Worm (Caenorhabditis elegans) whole organism, L3 larva: ENCODE measurements around the gene F42A9.3.

Source experiments
- R02D3.7 ChIP-seq: fragments of 150-350 bp; optimal IDR thresholded peaks from 2 replicates; lab custom pipeline; 2014; ENCODE audit warnings: missing biosample characterization, missing genetic modification characterization
- ZK546.5 ChIP-seq: sonication (generic microtip); optimal IDR thresholded peaks from 2 replicates; lab custom pipeline; 2017; ENCODE audit warnings: missing biosample characterization, missing genetic modification characterization
- aly-2 ChIP-seq: fragments of 150-350 bp; optimal IDR thresholded peaks from 2 replicates; lab custom pipeline; 2014; ENCODE audit warnings: missing biosample characterization, missing genetic modification characterization
- ama-1 ChIP-seq: fragments of 150-350 bp; optimal IDR thresholded peaks from 2 replicates; lab custom pipeline; 2018
- ceh-16 ChIP-seq: sonication (generic microtip); optimal IDR thresholded peaks from 2 replicates; lab custom pipeline; 2017; ENCODE audit warnings: missing biosample characterization, missing genetic modification characterization
- ceh-28 ChIP-seq: fragments of 150-350 bp; optimal IDR thresholded peaks from 2 replicates; lab custom pipeline; 2014; ENCODE audit warnings: missing biosample characterization, missing genetic modification reagents, missing genetic modification characterization
- ceh-82 ChIP-seq: fragments of 150-350 bp; optimal IDR thresholded peaks from 2 replicates; lab custom pipeline; 2014; ENCODE audit warnings: missing biosample characterization, missing genetic modification characterization
- ceh-9 ChIP-seq: sonication (generic microtip); optimal IDR thresholded peaks from 2 replicates; lab custom pipeline; 2018; ENCODE audit warnings: missing biosample characterization, missing genetic modification characterization
- daf-12 ChIP-seq: fragments of 150-350 bp; optimal IDR thresholded peaks from 2 replicates; lab custom pipeline; 2014; ENCODE audit warnings: missing biosample characterization, missing genetic modification reagents, missing genetic modification characterization
- egl-27 ChIP-seq: sonication (generic microtip); optimal IDR thresholded peaks from 4 replicates; lab custom pipeline; 2017; ENCODE audit warnings: missing biosample characterization, missing genetic modification reagents, missing genetic modification characterization
- elt-1 ChIP-seq: fragments of 150-350 bp; optimal IDR thresholded peaks from 2 replicates; lab custom pipeline; 2014; ENCODE audit warnings: missing biosample characterization, missing genetic modification characterization
- elt-2 ChIP-seq: sonication (generic microtip); optimal IDR thresholded peaks from 2 replicates; lab custom pipeline; 2016; ENCODE audit warnings: missing genetic modification reagents, mild to moderate bottlenecking, missing genetic modification characterization, missing compliant biosample characterization
- elt-3 ChIP-seq, 3 experiments: fragments of 150-350 bp in 1 of 3; sonication (generic microtip) in 2 of 3; optimal IDR thresholded peaks; 2 replicates in 2 of 3; 4 replicates in 1 of 3; lab custom pipeline; 2014 to 2017; ENCODE audit warnings: missing biosample characterization in 3 of 3, missing genetic modification characterization in 3 of 3
- eor-1 ChIP-seq, 2 experiments: fragments of 150-350 bp; optimal IDR thresholded peaks; 2 replicates each; lab custom pipeline; 2014 to 2018; ENCODE audit warnings: missing biosample characterization in 2 of 2, missing genetic modification characterization in 2 of 2
- fkh-10 ChIP-seq: sonication (generic microtip); optimal IDR thresholded peaks from 2 replicates; lab custom pipeline; 2017; ENCODE audit warnings: missing biosample characterization, missing genetic modification reagents, missing genetic modification characterization
- fos-1 ChIP-seq: fragments of 150-350 bp; optimal IDR thresholded peaks from 2 replicates; lab custom pipeline; 2014; ENCODE audit warnings: missing biosample characterization, missing genetic modification characterization
- hmg-11 ChIP-seq: sonication (generic microtip); optimal IDR thresholded peaks from 2 replicates; lab custom pipeline; 2016; ENCODE audit warnings: missing genetic modification characterization, missing compliant biosample characterization
- jun-1 ChIP-seq: fragments of 150-350 bp; optimal IDR thresholded peaks from 2 replicates; lab custom pipeline; 2014; ENCODE audit warnings: missing biosample characterization, missing genetic modification reagents, missing genetic modification characterization
- lin-15B ChIP-seq: fragments of 150-350 bp; optimal IDR thresholded peaks from 2 replicates; lab custom pipeline; 2014; ENCODE audit warnings: missing biosample characterization, missing genetic modification characterization
- lin-39 ChIP-seq: fragments of 150-350 bp; optimal IDR thresholded peaks from 2 replicates; lab custom pipeline; 2018; ENCODE audit warnings: missing biosample characterization, missing genetic modification reagents, missing genetic modification characterization
- lsy-12 ChIP-seq: sonication (generic microtip); optimal IDR thresholded peaks from 2 replicates; lab custom pipeline; 2016; ENCODE audit warnings: mild to moderate bottlenecking, missing genetic modification characterization, missing compliant biosample characterization
- mdl-1 ChIP-seq: fragments of 150-350 bp; optimal IDR thresholded peaks from 2 replicates; lab custom pipeline; 2014; ENCODE audit warnings: missing biosample characterization, missing genetic modification characterization
- mml-1 ChIP-seq: fragments of 150-350 bp; sonication (generic microtip); optimal IDR thresholded peaks from 3 replicates; lab custom pipeline; 2014; ENCODE audit warnings: missing biosample characterization, missing genetic modification characterization
- nfya-1 ChIP-seq: sonication (generic microtip); optimal IDR thresholded peaks from 2 replicates; lab custom pipeline; 2017; ENCODE audit warnings: missing genetic modification characterization, mild to moderate bottlenecking, missing compliant biosample characterization, antibody characterized with exemption, moderate library complexity; ENCODE audit not compliant: insufficient read depth
- nhr-11 ChIP-seq: fragments of 150-350 bp; optimal IDR thresholded peaks from 2 replicates; lab custom pipeline; 2014; ENCODE audit warnings: missing biosample characterization, missing genetic modification characterization
- nhr-12 ChIP-seq: fragments of 150-350 bp; optimal IDR thresholded peaks from 2 replicates; lab custom pipeline; 2014; ENCODE audit warnings: missing biosample characterization, missing genetic modification characterization
- nhr-23 ChIP-seq: fragments of 150-350 bp; optimal IDR thresholded peaks from 2 replicates; lab custom pipeline; 2014; ENCODE audit warnings: missing biosample characterization, missing genetic modification reagents, missing genetic modification characterization
- nhr-237 ChIP-seq: fragments of 150-350 bp; optimal IDR thresholded peaks from 2 replicates; lab custom pipeline; 2014; ENCODE audit warnings: missing biosample characterization, missing genetic modification characterization
- nhr-25 ChIP-seq: sonication (generic microtip); optimal IDR thresholded peaks from 2 replicates; lab custom pipeline; 2017; ENCODE audit warnings: missing biosample characterization, missing genetic modification characterization
- nhr-28 ChIP-seq: fragments of 150-350 bp; optimal IDR thresholded peaks from 2 replicates; lab custom pipeline; 2014; ENCODE audit warnings: missing biosample characterization, missing genetic modification characterization
- nhr-43 ChIP-seq: sonication (generic microtip); optimal IDR thresholded peaks from 2 replicates; lab custom pipeline; 2016; ENCODE audit warnings: mild to moderate bottlenecking, missing genetic modification characterization, missing compliant biosample characterization; ENCODE audit not compliant: poor library complexity, severe bottlenecking
- nhr-67 ChIP-seq: fragments of 150-350 bp; optimal IDR thresholded peaks from 2 replicates; lab custom pipeline; 2014; ENCODE audit warnings: missing biosample characterization, missing genetic modification characterization
- nhr-76 ChIP-seq: fragments of 150-350 bp; sonication (generic microtip); optimal IDR thresholded peaks from 5 replicates; lab custom pipeline; 2014; ENCODE audit warnings: missing biosample characterization, missing genetic modification characterization
- nhr-77 ChIP-seq: fragments of 150-350 bp; optimal IDR thresholded peaks from 2 replicates; lab custom pipeline; 2014; ENCODE audit warnings: missing biosample characterization, missing genetic modification characterization
- pha-4 ChIP-seq: fragments of 150-350 bp; optimal IDR thresholded peaks from 2 replicates; lab custom pipeline; 2014; ENCODE audit warnings: missing biosample characterization, missing genetic modification reagents, missing genetic modification characterization
- pqm-1 ChIP-seq: fragments of 150-350 bp; optimal IDR thresholded peaks from 2 replicates; lab custom pipeline; 2017; ENCODE audit warnings: missing biosample characterization, missing genetic modification characterization, inconsistent platforms
- skn-1 ChIP-seq: fragments of 150-350 bp; optimal IDR thresholded peaks from 2 replicates; lab custom pipeline; 2014; ENCODE audit warnings: missing biosample characterization, missing genetic modification characterization
- tbx-2 ChIP-seq: sonication (generic microtip); optimal IDR thresholded peaks from 2 replicates; lab custom pipeline; 2016; ENCODE audit warnings: mild to moderate bottlenecking, missing genetic modification characterization, missing compliant biosample characterization
- unc-39 ChIP-seq: sonication (generic microtip); optimal IDR thresholded peaks from 4 replicates; lab custom pipeline; 2017; ENCODE audit warnings: missing biosample characterization, missing genetic modification characterization
- unc-62 ChIP-seq: fragments of 150-350 bp; sonication (generic microtip); optimal IDR thresholded peaks from 4 replicates; lab custom pipeline; 2014; ENCODE audit warnings: missing biosample characterization, missing genetic modification reagents, missing genetic modification characterization
- ztf-11 ChIP-seq: fragments of 150-350 bp; optimal IDR thresholded peaks from 2 replicates; lab custom pipeline; 2014; ENCODE audit warnings: missing biosample characterization, missing genetic modification characterization
- ztf-4 ChIP-seq: fragments of 150-350 bp; optimal IDR thresholded peaks from 2 replicates; lab custom pipeline; 2014; ENCODE audit warnings: missing biosample characterization, missing genetic modification characterization

F42A9.3 gene

DNA sequence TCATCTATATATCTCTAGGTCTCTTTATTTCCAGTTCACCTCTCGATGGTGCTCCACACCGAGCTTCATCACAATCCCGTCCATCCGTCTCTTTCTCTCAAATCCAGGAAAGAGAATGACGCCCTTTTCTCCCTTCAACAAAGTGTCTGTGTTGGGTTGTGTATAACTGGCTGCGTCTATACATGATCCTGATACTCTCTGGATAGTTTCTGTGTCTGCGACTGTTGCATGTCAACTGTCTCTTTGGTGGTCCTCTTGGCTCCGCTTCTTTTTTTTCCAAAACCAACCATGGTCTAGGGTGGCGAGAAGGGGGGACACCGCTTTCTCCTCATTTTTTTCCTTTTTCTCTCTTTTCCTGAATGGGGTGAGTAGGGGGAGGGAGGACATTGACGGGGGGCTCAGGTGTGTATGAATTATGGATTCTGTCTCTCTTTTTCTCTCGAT is 12.6 kb downstream of the F42A9.3 start:
- TF ChIP-seq nhr-77 (tag; lab: Kevin White, UChicago) (no peak), nhr-11 (tag; lab: Kevin White, UChicago) (no peak), hmg-11 (peak; percentile 86), ceh-28 (tag; lab: Kevin White, UChicago) (no peak), unc-39 (tag; lab: Kevin White, UChicago) (no peak), jun-1 (no peak), nhr-25 (tag; lab: Kevin White, UChicago) (no peak), ceh-82 (tag; lab: Kevin White, UChicago) (no peak), egl-27 (tag; lab: Kevin White, UChicago) (no peak), elt-2 (no peak), lin-39 (peak; percentile 54), mdl-1 (tag; lab: Kevin White, UChicago) (no peak), nhr-23 (tag; lab: Kevin White, UChicago) (no peak), elt-3 (tag; optimal IDR thresholded peaks at IDR 0.05; lab: Kevin White, UChicago) (no peak), pqm-1 (tag; lab: Kevin White, UChicago) (no peak), lsy-12 (tag; lab: Kevin White, UChicago) (no peak), eor-1 (tag; optimal IDR thresholded peaks at IDR 0.05; lab: Kevin White, UChicago) (no peak), nhr-67 (tag; lab: Kevin White, UChicago) (no peak), R02D3.7 (tag; lab: Kevin White, UChicago) (no peak), nhr-76 (tag; lab: Kevin White, UChicago) (no peak), ZK546.5 (tag; lab: Kevin White, UChicago) (no peak), ama-1 (no peak), nhr-43 (no peak), nhr-12 (no peak), nhr-28 (tag; lab: Kevin White, UChicago) (no peak), aly-2 (no peak), lin-15B (tag; lab: Kevin White, UChicago) (peak; percentile 25), nhr-237 (no peak), ceh-16 (no peak), ztf-11 (tag; lab: Kevin White, UChicago) (no peak), ztf-4 (no peak), pha-4 (no peak), elt-1 (tag; lab: Kevin White, UChicago) (no peak), fkh-10 (GFP tag; lab: Kevin White, UChicago) (peak; percentile 34), nfya-1 (tag; lab: Kevin White, UChicago) (peak; percentile 75), mml-1 (no peak), ceh-9 (tag; lab: Kevin White, UChicago) (no peak), fos-1 (tag; lab: Kevin White, UChicago) (no peak), daf-12 (tag; lab: Kevin White, UChicago) (no peak), skn-1 (tag; lab: Kevin White, UChicago) (no peak)

DNA sequence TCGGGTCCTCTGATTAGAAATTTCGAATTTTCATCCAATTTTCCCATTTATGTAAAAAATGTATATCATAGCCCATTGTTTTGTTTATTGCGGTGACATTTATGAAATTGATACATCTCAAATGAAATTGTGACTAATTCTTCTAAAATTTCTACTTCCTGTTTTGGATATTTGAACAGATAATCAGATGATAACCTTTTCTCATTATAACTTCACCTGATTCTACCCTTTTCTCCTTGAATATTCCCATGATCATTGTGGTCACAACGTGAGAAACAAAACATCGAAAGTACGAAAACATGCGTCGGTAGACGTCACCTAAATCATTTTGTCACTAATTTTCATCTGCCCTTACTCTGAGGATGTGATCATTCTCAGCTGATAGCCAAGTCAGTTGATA is 13.2 kb downstream of the F42A9.3 start:
- TF ChIP-seq ZK546.5 (tag; lab: Kevin White, UChicago): no peak
- TF ChIP-seq unc-62 (GFP tag; lab: Kevin White, UChicago): no peak
- TF ChIP-seq ceh-28 (tag; lab: Kevin White, UChicago): no peak
- no peak for TF ChIP-seq nhr-12
- TF ChIP-seq tbx-2 (tag; lab: Kevin White, UChicago): no peak
- TF ChIP-seq fkh-10 (GFP tag; lab: Kevin White, UChicago): no peak
- TF ChIP-seq nhr-77 (tag; lab: Kevin White, UChicago): no peak
- TF ChIP-seq nhr-67 (tag; lab: Kevin White, UChicago): no peak
- TF ChIP-seq nhr-11 (tag; lab: Kevin White, UChicago): no peak
- TF ChIP-seq nhr-28 (tag; lab: Kevin White, UChicago): no peak
- TF ChIP-seq fos-1 (tag; lab: Kevin White, UChicago): no peak
- no peak for TF ChIP-seq skn-1 (tag; lab: Kevin White, UChicago)

DNA sequence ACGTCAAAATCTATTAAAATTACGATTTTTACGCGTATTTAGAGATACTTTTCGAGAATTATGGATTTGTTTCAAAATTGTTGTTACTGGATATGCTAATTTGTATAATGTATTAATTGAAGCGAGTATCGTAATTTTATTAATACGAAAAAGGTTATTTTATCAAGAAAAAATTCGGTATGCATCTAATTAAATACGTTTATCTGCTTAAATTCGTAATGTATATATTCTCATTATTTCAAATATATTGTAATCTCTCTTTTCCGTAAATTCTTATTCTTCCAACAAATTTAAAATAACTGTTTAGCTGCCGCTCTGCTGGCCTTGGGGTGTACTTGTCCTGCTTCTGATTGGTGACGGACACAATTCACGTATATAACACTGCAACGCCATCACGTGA is 14.0 kb downstream of the F42A9.3 start, which contains the start of gene dgk-4:
TSS of gene dgk-4 (plus strand) at position 301 of the 400 bp plus-strand sequence.
- TF ChIP-seq unc-62 (GFP tag; lab: Kevin White, UChicago): no peak
- no peak for TF ChIP-seq nhr-25 (tag; lab: Kevin White, UChicago)
- TF ChIP-seq lin-39: no peak
